Worm (Caenorhabditis elegans): ENCODE data around the gene mrpl-12.

DNA sequence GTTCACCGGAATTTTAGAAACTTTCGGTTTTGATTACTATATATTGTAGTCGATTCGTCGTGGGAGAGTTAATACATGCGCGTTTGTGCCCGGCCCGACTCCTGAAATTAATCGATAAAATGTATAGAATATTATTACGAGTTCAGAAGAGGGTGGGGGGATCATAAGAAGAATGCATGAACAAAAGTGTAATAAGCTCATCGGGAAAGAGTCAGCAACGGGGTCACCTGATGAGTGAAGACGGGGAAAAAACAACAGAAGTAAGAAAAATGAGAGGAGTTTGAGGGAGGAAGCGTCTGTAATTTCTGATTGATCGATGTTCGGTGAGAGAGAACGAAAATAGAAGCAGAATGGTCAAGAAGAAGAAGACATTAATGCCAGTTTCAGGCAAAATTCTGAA is 8.5 kb downstream of the mrpl-12 start, which contains the start of gene W09D10.4:
- no peak for TF ChIP-seq F13C5.2 (tag; optimal IDR thresholded peaks at IDR 0.05)
- TF ChIP-seq aly-1 (tag; optimal IDR thresholded peaks at IDR 0.05) = no peak
- no peak for TF ChIP-seq tbx-11 (GFP tag; IDR thresholded peaks at IDR 0.05)
- TF ChIP-seq ets-7 (tag; optimal IDR thresholded peaks at IDR 0.05) = no peak
